Worm (Caenorhabditis elegans): ENCODE measurements around the gene T02B11.3.

The T02B11.3 gene

DNA sequence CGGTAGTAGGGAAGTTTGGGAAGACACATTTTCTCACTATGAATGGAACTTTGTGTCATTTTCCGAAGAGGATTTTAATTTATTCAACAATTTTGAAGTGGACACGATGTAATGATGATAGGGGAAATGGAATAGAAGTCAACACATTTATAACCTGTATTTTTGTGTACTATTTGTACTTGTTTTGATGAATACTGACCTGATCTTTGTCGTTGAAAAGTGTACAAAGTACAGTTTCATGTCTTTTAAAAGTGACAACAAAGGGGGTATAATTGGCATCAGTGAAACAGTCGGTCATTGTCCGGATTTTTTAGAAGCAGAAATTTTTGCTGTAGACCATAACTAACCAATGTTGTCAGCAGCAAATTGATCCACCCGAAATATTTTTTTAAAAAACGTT is 22.6 kb upstream of the T02B11.3 start, which contains the start of gene T02B11.6:
T02B11.6 (minus strand) TSS at position 101 of the 400 bp plus-strand sequence.
- no peak for TF ChIP-seq ztf-11 (tag; optimal IDR thresholded peaks at IDR 0.05)
- TF ChIP-seq unc-120 (tag; optimal IDR thresholded peaks at IDR 0.05; ENCODE audit: poor library complexity, severe bottlenecking), result no peak
- TF ChIP-seq bed-3 (GFP tag; optimal IDR thresholded peaks at IDR 0.05), result no peak
- TF ChIP-seq nhr-76 (tag; optimal IDR thresholded peaks at IDR 0.05), result no peak
- no peak for TF ChIP-seq tbx-8 (GFP tag; optimal IDR thresholded peaks at IDR 0.05)
- TF ChIP-seq nhr-237 (tag; optimal IDR thresholded peaks at IDR 0.05), result no peak
- no peak for TF ChIP-seq lsy-2 (tag; optimal IDR thresholded peaks at IDR 0.05)
- TF ChIP-seq elt-1 (tag; optimal IDR thresholded peaks at IDR 0.05; ENCODE audit: borderline replicate concordance, insufficient read depth), result no peak
- no peak for TF ChIP-seq zip-8 (tag; optimal IDR thresholded peaks at IDR 0.05)
- no peak for TF ChIP-seq mab-5 (tag; optimal IDR thresholded peaks at IDR 0.05)
- TF ChIP-seq ceh-39 (tag; optimal IDR thresholded peaks at IDR 0.05), result no peak
- no peak for TF ChIP-seq ces-1 (GFP tag; optimal IDR thresholded peaks at IDR 0.05)
- no peak for TF ChIP-seq unc-39 (tag; optimal IDR thresholded peaks at IDR 0.05)
- TF ChIP-seq flh-1 (GFP tag; optimal IDR thresholded peaks at IDR 0.05), result no peak
- TF ChIP-seq hlh-1 (tag; optimal IDR thresholded peaks at IDR 0.05), result no peak
- TF ChIP-seq unc-62 (GFP tag; optimal IDR thresholded peaks at IDR 0.05), result no peak
- TF ChIP-seq nhr-2 (tag; optimal IDR thresholded peaks at IDR 0.05), result no peak
- no peak for TF ChIP-seq mep-1 (tag; optimal IDR thresholded peaks at IDR 0.05)
- no peak for TF ChIP-seq pha-4 (tag; optimal IDR thresholded peaks at IDR 0.05)
- TF ChIP-seq mls-2 (tag; optimal IDR thresholded peaks at IDR 0.05), result no peak

DNA sequence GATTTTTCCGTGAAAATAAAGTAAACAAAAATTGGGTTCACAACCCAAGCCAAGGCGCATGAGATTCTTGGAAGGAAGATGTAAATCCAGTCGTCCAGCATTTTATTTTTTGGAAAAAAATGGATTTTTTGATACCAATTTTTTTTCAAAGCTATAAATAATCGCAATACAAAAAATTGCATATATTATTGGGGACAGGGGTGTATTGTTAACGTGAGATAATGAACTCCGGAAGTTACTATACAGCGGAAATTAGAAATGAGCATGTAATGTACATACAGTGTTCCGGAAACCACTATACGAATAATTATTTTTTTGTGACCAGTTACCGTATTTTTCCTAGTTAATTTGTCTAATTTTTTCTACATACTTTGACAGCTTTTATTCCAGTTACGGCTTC is 17.7 kb upstream of the T02B11.3 start, which contains the start of gene srj-38:
srj-38 (minus strand) TSS at position 101 of the 400 bp plus-strand sequence.
- TF ChIP-seq nhr-12 (tag; optimal IDR thresholded peaks at IDR 0.05), result no peak
- no peak for TF ChIP-seq M03D4.4 (tag; optimal IDR thresholded peaks at IDR 0.05)
- no peak for TF ChIP-seq ceh-83 (GFP tag; optimal IDR thresholded peaks at IDR 0.05)
- TF ChIP-seq nhr-76 (tag; optimal IDR thresholded peaks at IDR 0.05), result no peak
- no peak for TF ChIP-seq sptf-1 (tag; optimal IDR thresholded peaks at IDR 0.05)
- TF ChIP-seq pha-4 (tag; optimal IDR thresholded peaks at IDR 0.05), result no peak
- TF ChIP-seq nhr-237 (tag; optimal IDR thresholded peaks at IDR 0.05), result no peak
- no peak for TF ChIP-seq unc-39 (tag; optimal IDR thresholded peaks at IDR 0.05)
- TF ChIP-seq nhr-28 (tag; optimal IDR thresholded peaks at IDR 0.05), result no peak
- TF ChIP-seq bed-3 (GFP tag; optimal IDR thresholded peaks at IDR 0.05), result no peak
- TF ChIP-seq cnd-1 (tag; optimal IDR thresholded peaks at IDR 0.05), result no peak
- no peak for TF ChIP-seq ceh-39 (tag; optimal IDR thresholded peaks at IDR 0.05)
- no peak for TF ChIP-seq hlh-1 (tag; optimal IDR thresholded peaks at IDR 0.05)
- TF ChIP-seq ces-1 (GFP tag; optimal IDR thresholded peaks at IDR 0.05), result no peak
- TF ChIP-seq snpc-4 (tag; optimal IDR thresholded peaks at IDR 0.05), result no peak
- TF ChIP-seq nhr-2 (tag; optimal IDR thresholded peaks at IDR 0.05), result no peak

DNA sequence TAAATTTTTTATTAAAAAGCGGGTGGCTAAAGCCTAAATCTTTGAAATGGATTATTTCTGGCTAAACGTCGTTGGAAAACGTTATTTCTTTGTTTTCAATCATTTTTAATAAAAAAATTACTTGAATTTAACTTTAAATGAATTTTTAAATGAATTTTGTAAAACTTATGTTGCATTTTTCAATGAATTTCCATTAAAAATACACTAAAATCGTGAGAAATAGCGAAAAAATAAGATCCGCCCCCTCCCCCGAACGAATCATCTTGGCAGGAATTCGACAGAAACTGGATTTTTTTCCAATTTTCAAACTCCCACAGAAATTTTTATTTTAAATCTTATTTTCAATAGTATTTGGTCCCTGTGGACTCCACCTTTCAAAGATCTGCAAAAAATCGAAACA is 12.5 kb upstream of the T02B11.3 start, which contains the start of gene srg-53:
srg-53 (plus strand) TSS at position 301 of the 400 bp plus-strand sequence.
- TF ChIP-seq elt-1 (tag; optimal IDR thresholded peaks at IDR 0.05; ENCODE audit: borderline replicate concordance, insufficient read depth) (no peak), mls-2 (tag; optimal IDR thresholded peaks at IDR 0.05) (no peak), sem-2 (GFP tag; optimal IDR thresholded peaks at IDR 0.05) (no peak), sptf-1 (tag; optimal IDR thresholded peaks at IDR 0.05) (no peak), lin-13 (tag; optimal IDR thresholded peaks at IDR 0.05) (no peak), nhr-2 (tag; optimal IDR thresholded peaks at IDR 0.05) (no peak), ham-2 (GFP tag; optimal IDR thresholded peaks at IDR 0.05) (no peak), M03D4.4 (tag; optimal IDR thresholded peaks at IDR 0.05) (no peak), ces-1 (GFP tag; optimal IDR thresholded peaks at IDR 0.05) (no peak), hlh-1 (tag; optimal IDR thresholded peaks at IDR 0.05) (no peak), unc-120 (tag; optimal IDR thresholded peaks at IDR 0.05; ENCODE audit: poor library complexity, severe bottlenecking) (no peak), tbx-8 (GFP tag; optimal IDR thresholded peaks at IDR 0.05) (no peak)

DNA sequence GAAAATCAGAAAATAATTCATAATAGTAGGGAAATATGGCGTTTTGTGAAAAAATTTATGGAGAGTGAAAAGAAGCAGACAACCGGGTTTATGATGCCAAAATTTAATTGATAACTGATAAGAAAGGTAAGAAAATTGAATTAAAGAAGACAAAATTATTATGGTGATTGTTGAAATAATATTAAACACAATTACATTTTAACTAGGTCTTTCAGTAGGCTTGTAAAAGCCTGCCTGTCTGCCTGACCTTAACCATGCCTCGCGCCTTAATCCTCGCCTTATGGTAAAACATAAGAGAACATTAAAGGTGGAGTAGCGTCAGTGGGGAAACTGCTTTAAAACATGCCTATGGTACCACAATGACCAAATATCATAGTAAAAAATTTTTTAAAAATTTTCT is 11.9 kb upstream of the T02B11.3 start, which contains the start of gene T02B11.8:
T02B11.8 (minus strand) TSS at position 101 of the 400 bp plus-strand sequence.
- TF ChIP-seq unc-62 (GFP tag; optimal IDR thresholded peaks at IDR 0.05), result no peak
- TF ChIP-seq nhr-76 (tag; optimal IDR thresholded peaks at IDR 0.05), result no peak
- TF ChIP-seq lin-13 (tag; optimal IDR thresholded peaks at IDR 0.05), result no peak
- TF ChIP-seq pha-4 (tag; optimal IDR thresholded peaks at IDR 0.05), result no peak
- no peak for TF ChIP-seq ceh-43 (GFP tag; optimal IDR thresholded peaks at IDR 0.05)
- no peak for TF ChIP-seq unc-39 (tag; optimal IDR thresholded peaks at IDR 0.05)
- TF ChIP-seq elt-3 (tag; optimal IDR thresholded peaks at IDR 0.05), result no peak
